Worm (Caenorhabditis elegans) whole organism, L2 larva: ENCODE data around the gene odd-1.

Source experiments
- F13H6.1 ChIP-seq: sonication (generic microtip); optimal IDR thresholded peaks from 2 replicates; lab custom pipeline; 2016; ENCODE audit warnings: missing genetic modification characterization, missing compliant biosample characterization
- ama-1 ChIP-seq: fragments of 150-350 bp; optimal IDR thresholded peaks from 2 replicates; lab custom pipeline; 2018; ENCODE audit warnings: inconsistent platforms
- blmp-1 ChIP-seq: sonication (generic microtip); optimal IDR thresholded peaks from 2 replicates; lab custom pipeline; 2017; ENCODE audit warnings: missing genetic modification characterization, mild to moderate bottlenecking, missing compliant biosample characterization, antibody characterized with exemption, moderate library complexity; ENCODE audit not compliant: insufficient read depth
- dmd-4 ChIP-seq: sonication (generic microtip); optimal IDR thresholded peaks from 2 replicates; lab custom pipeline; 2017; ENCODE audit warnings: missing biosample characterization, missing genetic modification characterization
- egl-27 ChIP-seq: sonication (generic microtip); optimal IDR thresholded peaks from 3 replicates; lab custom pipeline; 2017; ENCODE audit warnings: missing biosample characterization, missing genetic modification reagents, missing genetic modification characterization
- elt-1 ChIP-seq: fragments of 150-350 bp; optimal IDR thresholded peaks from 2 replicates; lab custom pipeline; 2014; ENCODE audit warnings: missing biosample characterization, missing genetic modification characterization
- elt-3 ChIP-seq: sonication (generic microtip); optimal IDR thresholded peaks from 2 replicates; lab custom pipeline; 2017; ENCODE audit warnings: missing biosample characterization, missing genetic modification characterization
- gmeb-1 ChIP-seq: fragments of 150-350 bp; optimal IDR thresholded peaks from 2 replicates; lab custom pipeline; 2014; ENCODE audit warnings: missing biosample characterization, missing genetic modification characterization
- lin-39 ChIP-seq: fragments of 150-350 bp; optimal IDR thresholded peaks from 2 replicates; lab custom pipeline; 2014; ENCODE audit warnings: missing biosample characterization, missing genetic modification reagents, missing genetic modification characterization
- nhr-11 ChIP-seq: fragments of 150-350 bp; optimal IDR thresholded peaks from 2 replicates; lab custom pipeline; 2014; ENCODE audit warnings: missing biosample characterization, missing genetic modification characterization
- sma-3 ChIP-seq: sonication (generic microtip); optimal IDR thresholded peaks from 2 replicates; lab custom pipeline; 2016; ENCODE audit warnings: missing genetic modification reagents, missing genetic modification characterization, missing compliant biosample characterization
- snpc-4 ChIP-seq: fragments of 150-350 bp; optimal IDR thresholded peaks from 2 replicates; lab custom pipeline; 2014; ENCODE audit warnings: missing biosample characterization, missing genetic modification characterization

ce11 chrIII:7114952-7115488, 6.9 kb downstream of the odd-1 start, which contains the start of gene nhr-10:
- no peak for TF ChIP-seq snpc-4 (tag; lab: Kevin White, UChicago)
- TF ChIP-seq ama-1 (lab: Kevin White, UChicago) = no peak
- TF ChIP-seq blmp-1 = no peak
- no peak for TF ChIP-seq elt-1 (tag; lab: Kevin White, UChicago)
- TF ChIP-seq sma-3 (GFP tag; lab: Kevin White, UChicago) = no peak
- TF ChIP-seq gmeb-1 (tag; lab: Kevin White, UChicago) = no peak
- no peak for TF ChIP-seq elt-3
- no peak for TF ChIP-seq lin-39 (tag; lab: Kevin White, UChicago)
- no peak for TF ChIP-seq nhr-11 (tag; lab: Kevin White, UChicago)
- no peak for TF ChIP-seq egl-27 (tag; lab: Kevin White, UChicago)
- peak; percentile 61 for TF ChIP-seq dmd-4 (tag; lab: Kevin White, UChicago)
- TF ChIP-seq F13H6.1 (tag; lab: Kevin White, UChicago) = no peak
